Fruit fly (Drosophila melanogaster): Measurements from ENCODE around the gene CG18814.

Gene CG18814

dm6 chr3L:16364182-16364581 is 5.4 kb upstream of the CG18814 start (continued):
- no peak for TF ChIP-seq tna (GFP tag; IDR thresholded peaks at IDR 0.05; ENCODE audit: partially characterized antibody)
- no peak for TF ChIP-seq CG15601 (tag; optimal IDR thresholded peaks at IDR 0.05)
- no peak for TF ChIP-seq CG4328 (GFP tag; optimal IDR thresholded peaks at IDR 0.05)
- no peak for TF ChIP-seq ham (GFP tag; IDR thresholded peaks at IDR 0.05)
- TF ChIP-seq CG15011 (GFP tag; optimal IDR thresholded peaks at IDR 0.05), result no peak
- TF ChIP-seq CG6683 (GFP tag; optimal IDR thresholded peaks at IDR 0.05), result no peak
- TF ChIP-seq nmo (GFP tag; optimal IDR thresholded peaks at IDR 0.05), result no peak
- TF ChIP-seq ERR (GFP tag; optimal IDR thresholded peaks at IDR 0.05), result no peak
- TF ChIP-seq dimm (GFP tag; IDR thresholded peaks at IDR 0.05), result no peak
- TF ChIP-seq CG16815 (GFP tag; optimal IDR thresholded peaks at IDR 0.05), result no peak
- TF ChIP-seq Blimp-1 (GFP tag; optimal IDR thresholded peaks at IDR 0.05), result peak; percentile 30
- TF ChIP-seq Atf3 (GFP tag; optimal IDR thresholded peaks at IDR 0.05), result no peak
- TF ChIP-seq fd64A (GFP tag; optimal IDR thresholded peaks at IDR 0.05), result no peak
- no peak for TF ChIP-seq CG9817 (tag; optimal IDR thresholded peaks at IDR 0.05)
- TF ChIP-seq CG12391 (tag; optimal IDR thresholded peaks at IDR 0.05), result peak; percentile 1
- peak; percentile 89 for TF ChIP-seq nom (GFP tag; optimal IDR thresholded peaks at IDR 0.05)
- no peak for TF ChIP-seq vfl (GFP tag; optimal IDR thresholded peaks at IDR 0.05)
- no peak for TF ChIP-seq CG13296 (GFP tag; optimal IDR thresholded peaks at IDR 0.05)
- no peak for TF ChIP-seq NFAT (GFP tag; IDR thresholded peaks at IDR 0.05)
- TF ChIP-seq grau (tag; optimal IDR thresholded peaks at IDR 0.05), result peak; percentile 5
- peak; percentile 16 for TF ChIP-seq CG10979 (tag; optimal IDR thresholded peaks at IDR 0.05)
- TF ChIP-seq CG10565 (GFP tag; optimal IDR thresholded peaks at IDR 0.05), result no peak
- TF ChIP-seq CG18764 (GFP tag; optimal IDR thresholded peaks at IDR 0.05), result no peak
- TF ChIP-seq CG14710 (tag; optimal IDR thresholded peaks at IDR 0.05), result no peak
- TF ChIP-seq sens (GFP tag), result peak; percentile 75
- TF ChIP-seq Elba2 (GFP tag; optimal IDR thresholded peaks at IDR 0.05), result no peak
- no peak for TF ChIP-seq odd (GFP tag; optimal IDR thresholded peaks at IDR 0.05)
- TF ChIP-seq CG12769 (tag; optimal IDR thresholded peaks at IDR 0.05), result no peak
- peak; percentile 9 for TF ChIP-seq CG4424 (GFP tag; optimal IDR thresholded peaks at IDR 0.05)
- TF ChIP-seq CG10959 (GFP tag; IDR thresholded peaks at IDR 0.05), result no peak
- TF ChIP-seq CG16863 (GFP tag; optimal IDR thresholded peaks at IDR 0.05), result no peak
- TF ChIP-seq Max (GFP tag; optimal IDR thresholded peaks at IDR 0.05), result no peak
- no peak for TF ChIP-seq CG6175 (GFP tag; IDR thresholded peaks at IDR 0.05)
- TF ChIP-seq CG13287 (GFP tag; IDR thresholded peaks at IDR 0.05; ENCODE audit: partially characterized antibody), result no peak
- TF ChIP-seq Ada2b (GFP tag; IDR thresholded peaks at IDR 0.05), result no peak
- TF ChIP-seq CG2875 (GFP tag; optimal IDR thresholded peaks at IDR 0.05), result no peak
- TF ChIP-seq CG12236 (GFP tag; optimal IDR thresholded peaks at IDR 0.05), result no peak
- TF ChIP-seq CG11085 (GFP tag; IDR thresholded peaks at IDR 0.05), result no peak
- TF ChIP-seq CG7839 (tag; optimal IDR thresholded peaks at IDR 0.05), result peak; percentile 8
- TF ChIP-seq CG4404 (GFP tag; IDR thresholded peaks at IDR 0.05), result no peak
- no peak for TF ChIP-seq CG9932 (GFP tag; IDR thresholded peaks at IDR 0.05)
- TF ChIP-seq CG8281 (tag; optimal IDR thresholded peaks at IDR 0.05), result no peak
- no peak for TF ChIP-seq zen2 (GFP tag; IDR thresholded peaks at IDR 0.05; ENCODE audit: partially characterized antibody)
- no peak for TF ChIP-seq CG15479 (GFP tag; optimal IDR thresholded peaks at IDR 0.05)
- TF ChIP-seq fd96Cb (tag; optimal IDR thresholded peaks at IDR 0.05), result peak; percentile 13
- TF ChIP-seq knrl (GFP tag; IDR thresholded peaks at IDR 0.05; ENCODE audit: partially characterized antibody), result no peak
- no peak for TF ChIP-seq cwo (GFP tag; optimal IDR thresholded peaks at IDR 0.05)
- no peak for TF ChIP-seq CG14965 (GFP tag; optimal IDR thresholded peaks at IDR 0.05; ENCODE audit: borderline replicate concordance)
- peak; percentile 44 for TF ChIP-seq Med (GFP tag)
- no peak for TF ChIP-seq pb (GFP tag; optimal IDR thresholded peaks at IDR 0.05)
- TF ChIP-seq Drgx (GFP tag; IDR thresholded peaks at IDR 0.05), result peak; percentile 63

Measured in whole organism, embryonic.